Worm (Caenorhabditis elegans): Measurements from ENCODE around the gene Y56A3A.28.

ce11 chrIII:11981539-11981938, 10.4 kb upstream of the Y56A3A.28 start:
- TF ChIP-seq peb-1 (tag; optimal IDR thresholded peaks at IDR 0.05) = no peak
- TF ChIP-seq mbf-1 (tag; optimal IDR thresholded peaks at IDR 0.05) = no peak
- TF ChIP-seq nhr-11 (tag; optimal IDR thresholded peaks at IDR 0.05) = no peak
- no peak for TF ChIP-seq egl-27 (tag; optimal IDR thresholded peaks at IDR 0.05)
- no peak for TF ChIP-seq ZK546.5 (tag; optimal IDR thresholded peaks at IDR 0.05)
